Worm (Caenorhabditis elegans): ENCODE measurements around the gene srt-43.

DNA sequence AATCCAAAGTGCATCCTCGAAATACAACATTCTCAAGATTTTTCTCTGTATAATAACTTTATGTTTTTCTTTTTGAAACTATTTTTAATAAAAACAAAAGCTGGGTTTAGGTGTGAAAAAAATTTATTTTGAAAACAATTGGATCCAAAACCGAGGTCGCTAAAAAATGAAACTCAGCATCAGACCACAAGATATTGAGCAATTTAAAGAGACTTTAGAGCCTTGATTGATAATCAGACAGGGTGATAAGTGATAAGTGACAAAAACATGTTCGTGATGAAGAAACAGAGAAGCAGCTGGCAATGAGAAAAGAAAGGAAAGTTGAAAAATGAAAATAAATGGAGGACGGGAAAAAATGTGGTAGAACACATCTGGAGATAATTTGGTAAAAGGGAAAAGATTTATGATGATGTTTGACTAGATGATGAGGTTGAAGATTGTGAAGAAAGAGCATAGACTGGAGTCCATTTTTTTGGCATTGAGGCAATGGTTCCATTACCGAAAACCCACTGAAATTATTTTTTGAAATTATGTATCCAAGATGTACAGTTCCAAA, 17.5 kb upstream of the srt-43 start, which contains the start of gene C15C8.6:
- TF ChIP-seq Y55F3AM.14 (GFP tag; optimal IDR thresholded peaks at IDR 0.05) (no peak), ztf-11 (tag; optimal IDR thresholded peaks at IDR 0.05) (no peak), nhr-12 (tag; optimal IDR thresholded peaks at IDR 0.05) (no peak), zag-1 (tag; optimal IDR thresholded peaks at IDR 0.05) (no peak), mab-5 (tag; optimal IDR thresholded peaks at IDR 0.05) (no peak), ceh-82 (tag; optimal IDR thresholded peaks at IDR 0.05) (no peak), nhr-77 (tag; optimal IDR thresholded peaks at IDR 0.05) (no peak)

All from whole organism, L2 larva.